Fruit fly (Drosophila melanogaster): ENCODE measurements around the gene CG9287.

The CG9287 gene

dm6 chr2L:8679712-8680111 is at the start of gene CG9287:
TSS of gene CG9287 (minus strand) at chr2L:8679812.
- TF ChIP-seq Sox102F (GFP tag; optimal IDR thresholded peaks at IDR 0.05) (no peak), CG4318 (GFP tag; optimal IDR thresholded peaks at IDR 0.05) (no peak), lz (GFP tag; optimal IDR thresholded peaks at IDR 0.05) (no peak), CG3032 (tag; optimal IDR thresholded peaks at IDR 0.05) (no peak)

- no peak for TF ChIP-seq spab (GFP tag; optimal IDR thresholded peaks at IDR 0.05)
- no peak for TF ChIP-seq net (GFP tag; optimal IDR thresholded peaks at IDR 0.05)
- no peak for TF ChIP-seq Eip78C (GFP tag)
- no peak for TF ChIP-seq svp (GFP tag)
- peak; percentile 19 for TF ChIP-seq vri (GFP tag; optimal IDR thresholded peaks at IDR 0.05)
- no peak for TF ChIP-seq fd59A (GFP tag; optimal IDR thresholded peaks at IDR 0.05)
These were observed 41.4 kb upstream of the CG9287 start for dm6 chr2L:8721028-8721427.

dm6 chr2L:8719757-8720156 is 40.1 kb upstream of the CG9287 start:
- no peak for TF ChIP-seq net (GFP tag; optimal IDR thresholded peaks at IDR 0.05)
- no peak for TF ChIP-seq Sox15 (GFP tag; optimal IDR thresholded peaks at IDR 0.05)
- TF ChIP-seq fkh (GFP tag; optimal IDR thresholded peaks at IDR 0.05), result peak; percentile 87
- no peak for TF ChIP-seq Lpt (GFP tag; optimal IDR thresholded peaks at IDR 0.05)
- TF ChIP-seq spab (GFP tag; optimal IDR thresholded peaks at IDR 0.05), result no peak

dm6 chr2L:8717618-8718336 is 38.2 kb upstream of the CG9287 start:
- TF ChIP-seq Hr38 (GFP tag; optimal IDR thresholded peaks at IDR 0.05) (no peak), CG8632 (GFP tag; optimal IDR thresholded peaks at IDR 0.05) (peak; percentile 93), CG3919 (GFP tag; optimal IDR thresholded peaks at IDR 0.05) (peak; percentile 91), ss (GFP tag; optimal IDR thresholded peaks at IDR 0.05) (peak; percentile 86 to 88), Ets96B (tag; optimal IDR thresholded peaks at IDR 0.05) (peak; percentile 91), dac (GFP tag; optimal IDR thresholded peaks at IDR 0.05) (peak; percentile 82), CG8319 (GFP tag; optimal IDR thresholded peaks at IDR 0.05) (peak; percentile 80), lz (GFP tag; optimal IDR thresholded peaks at IDR 0.05) (peak; percentile 89), Smox (GFP tag; optimal IDR thresholded peaks at IDR 0.05) (peak; percentile 89), Gug (GFP tag; IDR thresholded peaks at IDR 0.05) (peak; percentile 69), CG11762 (GFP tag; optimal IDR thresholded peaks at IDR 0.05; ENCODE audit: insufficient read depth) (peak; percentile 83), Lpt (GFP tag; optimal IDR thresholded peaks at IDR 0.05) (peak; percentile 91), CG1621 (tag; optimal IDR thresholded peaks at IDR 0.05) (peak; percentile 71), dsx (GFP tag; optimal IDR thresholded peaks at IDR 0.05; ENCODE audit: poor library complexity, severe bottlenecking) (peak; percentile 85), vri (GFP tag; optimal IDR thresholded peaks at IDR 0.05) (peak; percentile 92), CG6792 (GFP tag; optimal IDR thresholded peaks at IDR 0.05) (peak; percentile 89), fd59A (GFP tag; optimal IDR thresholded peaks at IDR 0.05) (peak; percentile 93), CG6276 (GFP tag; optimal IDR thresholded peaks at IDR 0.05) (peak; percentile 90), Sox14 (GFP tag; optimal IDR thresholded peaks at IDR 0.05) (peak; percentile 75), topi (GFP tag; optimal IDR thresholded peaks at IDR 0.05) (peak; percentile 86), CG11902 (GFP tag; optimal IDR thresholded peaks at IDR 0.05) (peak; percentile 81), CG34406 (GFP tag; optimal IDR thresholded peaks at IDR 0.05) (peak; percentile 92), CG10631 (GFP tag; optimal IDR thresholded peaks at IDR 0.05) (peak; percentile 95), fkh (GFP tag; optimal IDR thresholded peaks at IDR 0.05) (peak; percentile 98), CG8119 (GFP tag; IDR thresholded peaks at IDR 0.05) (peak; percentile 92), Ets21C (GFP tag; optimal IDR thresholded peaks at IDR 0.05) (peak; percentile 75), net (GFP tag; optimal IDR thresholded peaks at IDR 0.05) (peak; percentile 92), CG7368 (GFP tag; optimal IDR thresholded peaks at IDR 0.05) (peak; percentile 79), CG4318 (GFP tag; optimal IDR thresholded peaks at IDR 0.05) (peak; percentile 91), fd85E (GFP tag; optimal IDR thresholded peaks at IDR 0.05) (peak; percentile 44), CG3032 (tag; optimal IDR thresholded peaks at IDR 0.05) (peak; percentile 90), esn (GFP tag; optimal IDR thresholded peaks at IDR 0.05) (peak; percentile 94), Eip78C (GFP tag) (peak; percentile 97), OdsH (GFP tag; optimal IDR thresholded peaks at IDR 0.05) (peak; percentile 94), CG32006 (GFP tag; optimal IDR thresholded peaks at IDR 0.05) (peak; percentile 97), Blimp-1 (GFP tag; optimal IDR thresholded peaks at IDR 0.05) (peak; percentile 70), Eip93F (GFP tag; optimal IDR thresholded peaks at IDR 0.05) (no peak), Met (GFP tag; optimal IDR thresholded peaks at IDR 0.05) (peak; percentile 90), Sox102F (GFP tag; optimal IDR thresholded peaks at IDR 0.05) (peak; percentile 68), spab (GFP tag; optimal IDR thresholded peaks at IDR 0.05) (peak; percentile 87)
